Worm (Caenorhabditis elegans): Measurements from ENCODE around the gene T04C12.8.

DNA sequence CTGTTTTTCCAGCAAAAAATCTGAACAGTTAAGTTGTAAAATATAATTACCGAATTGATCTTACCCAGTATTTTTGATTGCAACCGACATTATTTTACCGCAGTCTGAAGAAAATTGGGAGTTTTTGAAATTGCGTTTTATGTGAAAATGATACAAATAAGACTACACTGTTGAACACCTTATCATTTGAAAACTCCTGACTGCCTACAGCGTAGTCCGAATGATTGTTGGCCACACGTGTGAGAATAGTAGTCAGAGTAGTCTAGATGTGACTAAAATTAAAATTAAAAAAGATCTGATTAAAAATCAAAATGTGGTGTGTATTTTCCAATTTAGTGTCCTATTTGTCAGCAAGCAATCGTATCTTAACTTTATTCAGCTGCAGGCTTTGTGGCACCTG lies 22.4 kb downstream of the T04C12.8 start, which contains the start of gene dhs-18:
- TF ChIP-seq ztf-4 (tag; optimal IDR thresholded peaks at IDR 0.05) (no peak), lsy-2 (tag; optimal IDR thresholded peaks at IDR 0.05) (no peak), unc-39 (tag; optimal IDR thresholded peaks at IDR 0.05) (no peak), egl-27 (tag; optimal IDR thresholded peaks at IDR 0.05) (no peak), skn-1 (tag; optimal IDR thresholded peaks at IDR 0.05) (no peak), blmp-1 (tag; optimal IDR thresholded peaks at IDR 0.05; ENCODE audit: insufficient read depth) (no peak)

Data from whole organism, L2 larva.